Worm (Caenorhabditis elegans): ENCODE data around the gene hsp-75.

DNA sequence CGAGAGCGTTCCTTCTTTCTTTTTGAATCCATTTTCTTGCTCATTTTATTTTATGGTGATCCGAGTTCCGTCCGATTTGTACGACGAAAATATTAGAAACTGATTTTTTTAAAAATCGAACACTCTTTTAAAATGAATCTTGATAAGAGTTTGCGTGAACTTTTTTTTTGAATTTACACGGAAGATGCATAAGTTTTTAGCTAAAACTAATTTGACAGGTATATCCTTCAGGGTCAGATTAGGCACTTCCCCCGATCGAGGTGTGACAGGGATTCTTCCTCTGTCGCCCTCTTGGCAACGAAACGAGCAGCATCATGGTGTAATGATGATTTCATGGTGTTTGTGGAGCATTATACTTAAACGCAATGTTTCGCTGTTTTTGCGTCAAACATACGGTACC, 31.2 kb downstream of the hsp-75 start, which contains the start of gene F37C12.18:
- TF ChIP-seq nhr-11 (tag; optimal IDR thresholded peaks at IDR 0.05): no peak
- TF ChIP-seq ztf-11 (tag; optimal IDR thresholded peaks at IDR 0.05): no peak
- no peak for TF ChIP-seq zag-1 (tag; optimal IDR thresholded peaks at IDR 0.05)
- no peak for TF ChIP-seq ZK546.5 (tag; optimal IDR thresholded peaks at IDR 0.05)
- TF ChIP-seq nhr-10 (tag; optimal IDR thresholded peaks at IDR 0.05): no peak
